Worm (Caenorhabditis elegans) whole organism, L4/young adult: ENCODE measurements around the gene F28G4.2.

Experiments used
- W03F9.2 ChIP-seq: fragments of 150-350 bp; optimal IDR thresholded peaks from 2 replicates; lab custom pipeline; 2014; ENCODE audit warnings: missing biosample characterization, missing genetic modification characterization
- dao-5 ChIP-seq: sonication (generic microtip); optimal IDR thresholded peaks from 2 replicates; lab custom pipeline; 2016; ENCODE audit warnings: missing genotype, missing genetic modification characterization, moderate library complexity, missing compliant biosample characterization
- him-1 ChIP-seq: sonication (generic microtip); optimal IDR thresholded peaks from 2 replicates; lab custom pipeline; 2016; ENCODE audit warnings: missing genotype, missing genetic modification reagents, missing genetic modification characterization, missing compliant biosample characterization

ce11 chrV:16246579-16246978 is 35.5 kb downstream of the F28G4.2 start, which contains the start of gene srh-95:
- no peak for TF ChIP-seq him-1 (tag; lab: Kevin White, UChicago)
- TF ChIP-seq dao-5 (tag; lab: Kevin White, UChicago), result no peak
- no peak for TF ChIP-seq W03F9.2 (tag; lab: Kevin White, UChicago)
